Fruit fly (Drosophila melanogaster): ENCODE data around the gene CAH8.

DNA sequence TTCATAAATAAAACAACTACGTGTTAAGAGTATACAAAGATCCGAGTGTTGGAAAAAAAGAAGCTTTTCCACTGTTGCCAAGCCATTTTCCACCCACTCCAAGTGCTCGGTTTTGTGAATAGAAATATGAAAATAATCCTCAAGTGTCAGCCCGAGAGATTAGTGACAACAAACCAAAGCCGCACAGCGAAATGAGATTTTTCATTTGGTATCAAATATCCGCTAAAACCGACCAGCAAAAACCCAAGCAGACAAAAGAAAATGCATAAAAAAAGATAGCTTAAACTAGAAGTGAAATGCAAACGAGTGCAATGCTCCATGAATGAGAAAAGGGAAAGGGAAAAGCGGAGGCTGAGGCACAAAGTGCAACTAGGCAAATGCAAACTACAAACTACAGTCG, 38.1 kb downstream of the CAH8 start, which contains the start of gene rdhB:
- TF ChIP-seq gfzf (GFP tag; optimal IDR thresholded peaks at IDR 0.05) = no peak
- no peak for TF ChIP-seq Pdp1 (GFP tag; optimal IDR thresholded peaks at IDR 0.05)
- TF ChIP-seq insv (GFP tag; optimal IDR thresholded peaks at IDR 0.05) = no peak
- TF ChIP-seq lilli (GFP tag; optimal IDR thresholded peaks at IDR 0.05) = no peak
- no peak for TF ChIP-seq CTCF (GFP tag; optimal IDR thresholded peaks at IDR 0.05)
- TF ChIP-seq CG6683 (GFP tag; optimal IDR thresholded peaks at IDR 0.05) = no peak

Data from whole organism, embryonic.